Fruit fly (Drosophila melanogaster): ENCODE measurements around the gene Task7.

DNA sequence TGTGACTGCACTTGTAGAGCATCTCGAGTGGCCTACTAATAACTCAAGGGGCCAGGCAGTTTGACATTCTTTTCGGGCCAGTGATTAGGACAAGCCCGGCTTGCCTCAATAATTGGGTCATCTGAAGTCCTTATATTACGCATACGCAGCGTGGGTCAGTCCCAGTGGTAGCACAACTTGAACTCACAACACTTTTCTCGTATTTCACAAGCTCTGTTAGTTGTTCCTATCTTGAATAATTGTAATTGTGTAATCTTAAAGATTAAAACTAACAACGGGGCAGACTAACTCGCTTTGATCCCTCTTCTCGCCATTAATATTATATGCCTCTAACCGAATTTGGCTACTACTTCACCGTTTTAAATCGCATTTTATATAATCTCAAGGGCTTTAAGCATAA is 23.8 kb upstream of the Task7 start:
- no peak for TF ChIP-seq pad (GFP tag; optimal IDR thresholded peaks at IDR 0.05)
- no peak for TF ChIP-seq ovo (GFP tag; optimal IDR thresholded peaks at IDR 0.05)
- no peak for TF ChIP-seq CG11617 (GFP tag; optimal IDR thresholded peaks at IDR 0.05)

Measured in whole organism, adult.